Fruit fly (Drosophila melanogaster) whole organism, embryonic: ENCODE data around the gene gcm.

ENCODE experiments used
- ATbp ChIP-seq: fragments of 200-800 bp; sonication (Bioruptor generic); optimal IDR thresholded peaks from 2 replicates; lab custom pipeline; 2017; ENCODE audit warnings: missing biosample characterization, mild to moderate bottlenecking, missing genetic modification characterization, missing genetic modification reagents
- Atf-2 ChIP-seq: fragments of 200-800 bp; sonication (Bioruptor generic); optimal IDR thresholded peaks from 2 replicates; lab custom pipeline; 2016; ENCODE audit warnings: missing biosample characterization, missing genetic modification characterization
- CG10147 ChIP-seq: fragments of 200-800 bp; sonication (Bioruptor generic); optimal IDR thresholded peaks from 2 replicates; lab custom pipeline; 2019; ENCODE audit warnings: missing biosample characterization, mild to moderate bottlenecking, missing genetic modification characterization, moderate library complexity
- CG10209 ChIP-seq: fragments of 200-800 bp; sonication (Bioruptor generic); optimal IDR thresholded peaks from 3 replicates; lab custom pipeline; 2017; ENCODE audit warnings: missing biosample characterization, mild to moderate bottlenecking, missing genetic modification characterization, missing genetic modification reagents
- CG10654 ChIP-seq: fragments of 200-800 bp; sonication (Bioruptor generic); optimal IDR thresholded peaks from 2 replicates; lab custom pipeline; 2016; ENCODE audit warnings: missing biosample characterization, missing genetic modification characterization
- CG10979 ChIP-seq: fragments of 200-800 bp; sonication (Bioruptor generic); optimal IDR thresholded peaks from 2 replicates; lab custom pipeline; 2018; ENCODE audit warnings: missing biosample characterization, mild to moderate bottlenecking, missing genetic modification characterization, moderate library complexity
- CG11456 ChIP-seq: fragments of 200-800 bp; sonication (Bioruptor generic); IDR thresholded peaks from 3 replicates; pipeline ENCODE4 v1.3.6; 2022; ENCODE audit warnings: missing biosample characterization, missing genetic modification characterization
- CG15269 ChIP-seq: fragments of 200-800 bp; sonication (Bioruptor generic); optimal IDR thresholded peaks from 2 replicates; lab custom pipeline; 2018; ENCODE audit warnings: missing biosample characterization, mild to moderate bottlenecking, missing genetic modification characterization, moderate library complexity
- CG16815 ChIP-seq: fragments of 200-800 bp; sonication (Bioruptor generic); optimal IDR thresholded peaks from 3 replicates; lab custom pipeline; 2017; ENCODE audit warnings: missing biosample characterization, mild to moderate bottlenecking, missing genetic modification characterization
- CG17359 ChIP-seq: fragments of 200-800 bp; sonication (Bioruptor generic); optimal IDR thresholded peaks from 3 replicates; lab custom pipeline; 2018; ENCODE audit warnings: missing biosample characterization, mild to moderate bottlenecking, missing genetic modification characterization, moderate library complexity
- CG17361 ChIP-seq: fragments of 200-800 bp; sonication (Bioruptor generic); IDR thresholded peaks from 3 replicates; pipeline ENCODE4 v1.3.6; 2022; ENCODE audit warnings: missing biosample characterization, missing genetic modification characterization
- CG17912 ChIP-seq: fragments of 200-800 bp; sonication (Bioruptor generic); optimal IDR thresholded peaks from 2 replicates; lab custom pipeline; 2018; ENCODE audit warnings: missing biosample characterization, mild to moderate bottlenecking, missing genetic modification characterization
- CG2120 ChIP-seq: fragments of 200-800 bp; sonication (Bioruptor generic); optimal IDR thresholded peaks from 3 replicates; lab custom pipeline; 2016; ENCODE audit warnings: missing biosample characterization, missing genetic modification characterization
- CG3407 ChIP-seq: fragments of 200-800 bp; sonication (Bioruptor generic); optimal IDR thresholded peaks from 2 replicates; lab custom pipeline; 2018; ENCODE audit warnings: missing biosample characterization, mild to moderate bottlenecking, missing genetic modification characterization
- CG3838 ChIP-seq: fragments of 200-800 bp; sonication (Bioruptor generic); optimal IDR thresholded peaks from 3 replicates; lab custom pipeline; 2016; ENCODE audit warnings: missing biosample characterization, missing genetic modification characterization
- CG4360 ChIP-seq: fragments of 200-800 bp; sonication (Bioruptor generic); IDR thresholded peaks from 2 replicates; pipeline ENCODE4 v1.3.6; 2022; ENCODE audit warnings: missing biosample characterization, missing genetic modification characterization
- CG6689 ChIP-seq: fragments of 200-800 bp; sonication (Bioruptor generic); IDR thresholded peaks from 2 replicates; pipeline ENCODE4 v1.3.6; 2022; ENCODE audit warnings: missing biosample characterization, missing genetic modification characterization
- CG6854 ChIP-seq: fragments of 200-800 bp; sonication (Bioruptor generic); optimal IDR thresholded peaks from 3 replicates; lab custom pipeline; 2017; ENCODE audit warnings: missing biosample characterization, mild to moderate bottlenecking, missing genetic modification characterization
- CG7357 ChIP-seq: fragments of 200-800 bp; sonication (Bioruptor generic); IDR thresholded peaks from 3 replicates; pipeline ENCODE4 v1.3.6; 2022; ENCODE audit warnings: missing biosample characterization, missing genetic modification characterization
- CG8944 ChIP-seq: fragments of 200-800 bp; sonication (Bioruptor generic); optimal IDR thresholded peaks from 3 replicates; lab custom pipeline; 2016; ENCODE audit warnings: missing biosample characterization, missing genetic modification characterization
- CoRest ChIP-seq: fragments of 200-800 bp; sonication (Bioruptor generic); optimal IDR thresholded peaks from 3 replicates; lab custom pipeline; 2018; ENCODE audit warnings: missing biosample characterization, mild to moderate bottlenecking, missing genetic modification characterization, moderate library complexity
- Dad ChIP-seq: fragments of 200-800 bp; sonication (Bioruptor generic); optimal IDR thresholded peaks from 3 replicates; lab custom pipeline; 2016; ENCODE audit warnings: missing biosample characterization, missing genetic modification characterization
- Gug ChIP-seq: fragments of 200-800 bp; sonication (Bioruptor generic); IDR thresholded peaks from 4 replicates; pipeline ENCODE4 v1.3.6; 2022; ENCODE audit warnings: missing biosample characterization, missing genetic modification characterization
- HHEX ChIP-seq: fragments of 200-800 bp; sonication (Bioruptor generic); optimal IDR thresholded peaks from 3 replicates; lab custom pipeline; 2017; ENCODE audit warnings: missing biosample characterization, mild to moderate bottlenecking, missing genetic modification characterization, missing genetic modification reagents
- Hey ChIP-seq: fragments of 200-800 bp; sonication (Bioruptor generic); optimal IDR thresholded peaks from 3 replicates; lab custom pipeline; 2018; ENCODE audit warnings: missing biosample characterization, mild to moderate bottlenecking, missing genetic modification characterization
- Hr78 ChIP-seq, 2 experiments: fragments of 200-800 bp in 1 of 2; fragments of >200 bp in 1 of 2; sonication (Bioruptor generic) in 1 of 2; optimal IDR thresholded peaks; 2 replicates each; lab custom pipeline; 2017 to 2019; ENCODE audit warnings: missing biosample characterization in 2 of 2, missing genetic modification characterization in 2 of 2, mild to moderate bottlenecking in 1 of 2, moderate library complexity in 1 of 2
- Lim3 ChIP-seq: fragments of 200-800 bp; sonication (Bioruptor generic); IDR thresholded peaks from 2 replicates; pipeline ENCODE4 v1.3.6; 2022; ENCODE audit warnings: missing biosample characterization, missing genetic modification characterization
- Ptx1 ChIP-seq: fragments of 200-800 bp; sonication (Bioruptor generic); IDR thresholded peaks from 2 replicates; pipeline ENCODE4 v1.3.6; 2022; ENCODE audit warnings: missing biosample characterization, missing genetic modification characterization
- Side ChIP-seq: fragments of 200-800 bp; sonication (Bioruptor generic); optimal IDR thresholded peaks from 2 replicates; lab custom pipeline; 2016; ENCODE audit warnings: missing biosample characterization, missing genetic modification characterization
- Stat92E ChIP-seq, 3 experiments: fragments of >200 bp in 2 of 3; fragments of 200-800 bp in 1 of 3; sonication (Bioruptor generic) in 1 of 3; optimal IDR thresholded peaks; 2 replicates each; lab custom pipeline; 2017 to 2019; ENCODE audit warnings: missing biosample characterization in 3 of 3, missing genetic modification characterization in 3 of 3, mild to moderate bottlenecking in 1 of 3, moderate library complexity in 1 of 3
- Taf1 ChIP-seq: fragments of 200-800 bp; sonication (Bioruptor generic); IDR thresholded peaks from 2 replicates; pipeline ENCODE4 v1.3.6; 2022; ENCODE audit warnings: missing biosample characterization, missing genetic modification characterization
- ase ChIP-seq: fragments of 200-800 bp; sonication (Bioruptor generic); IDR thresholded peaks from 3 replicates; pipeline ENCODE4 v1.3.6; 2022; ENCODE audit warnings: missing biosample characterization, missing genetic modification characterization
- ems ChIP-seq: fragments of 200-800 bp; sonication (Bioruptor generic); optimal IDR thresholded peaks from 3 replicates; lab custom pipeline; 2016; ENCODE audit warnings: missing biosample characterization, missing genetic modification characterization
- h ChIP-seq: fragments of >200 bp; optimal IDR thresholded peaks from 2 replicates; lab custom pipeline; 2017
- kni ChIP-seq: fragments of 200-800 bp; sonication (Bioruptor generic); optimal IDR thresholded peaks from 3 replicates; lab custom pipeline; 2017; ENCODE audit warnings: mild to moderate bottlenecking, missing biosample characterization, missing genetic modification reagents, missing genetic modification characterization
- pita ChIP-seq: fragments of 200-800 bp; sonication (Bioruptor generic); optimal IDR thresholded peaks from 2 replicates; lab custom pipeline; 2017; ENCODE audit warnings: missing biosample characterization, mild to moderate bottlenecking, missing genetic modification characterization
- prd ChIP-seq, 3 experiments: fragments of >200 bp in 2 of 3; fragments of 200-800 bp in 1 of 3; sonication (Bioruptor generic) in 1 of 3; optimal IDR thresholded peaks in 2 of 3; IDR thresholded peaks in 1 of 3; 2 replicates in 2 of 3; 3 replicates in 1 of 3; pipeline versions ENCODE4 v1.3.6 to Lab custom; 2017 to 2022; ENCODE audit warnings: missing biosample characterization in 1 of 3, missing genetic modification characterization in 1 of 3
- repo ChIP-seq: fragments of 200-800 bp; sonication (Bioruptor generic); optimal IDR thresholded peaks from 2 replicates; lab custom pipeline; 2016; ENCODE audit warnings: missing biosample characterization, missing genetic modification characterization
- sd ChIP-seq: fragments of 200-800 bp; sonication (Bioruptor generic); optimal IDR thresholded peaks from 3 replicates; lab custom pipeline; 2018; ENCODE audit warnings: missing biosample characterization, mild to moderate bottlenecking, missing genetic modification characterization, moderate library complexity
- stwl ChIP-seq: fragments of 200-800 bp; sonication (Bioruptor generic); optimal IDR thresholded peaks from 3 replicates; lab custom pipeline; 2018; ENCODE audit warnings: missing biosample characterization, mild to moderate bottlenecking, missing genetic modification characterization, moderate library complexity
- tin ChIP-seq: fragments of 200-800 bp; sonication (Bioruptor generic); optimal IDR thresholded peaks from 3 replicates; lab custom pipeline; 2016; ENCODE audit warnings: missing biosample characterization, missing genetic modification characterization
- toy ChIP-seq: fragments of 200-800 bp; sonication (Bioruptor generic); IDR thresholded peaks from 2 replicates; pipeline ENCODE4 v1.3.6; 2022; ENCODE audit warnings: missing biosample characterization, missing genetic modification characterization
- trem ChIP-seq: fragments of 200-800 bp; optimal IDR thresholded peaks from 3 replicates; lab custom pipeline; 2019; ENCODE audit warnings: missing biosample characterization, mild to moderate bottlenecking, missing genetic modification characterization, moderate library complexity
- unc-4 ChIP-seq: fragments of 200-800 bp; sonication (Bioruptor generic); IDR thresholded peaks from 2 replicates; pipeline ENCODE4 v1.3.6; 2022; ENCODE audit warnings: missing biosample characterization, missing genetic modification characterization; ENCODE audit not compliant: partially characterized antibody
- vfl ChIP-seq: fragments of 200-800 bp; sonication (Bioruptor generic); optimal IDR thresholded peaks from 2 replicates; lab custom pipeline; 2016; ENCODE audit warnings: missing biosample characterization, missing genetic modification characterization
- z ChIP-seq: fragments of 200-800 bp; sonication (Bioruptor generic); IDR thresholded peaks from 3 replicates; pipeline ENCODE4 v1.3.6; 2022; ENCODE audit warnings: missing biosample characterization, missing genetic modification characterization
- zfh1 ChIP-seq: fragments of 200-800 bp; sonication (Bioruptor generic); IDR thresholded peaks from 3 replicates; pipeline ENCODE4 v1.3.6; 2022; ENCODE audit warnings: missing biosample characterization, missing genetic modification characterization
- zfh2 ChIP-seq: fragments of 200-800 bp; sonication (Bioruptor generic); optimal IDR thresholded peaks from 2 replicates; lab custom pipeline; 2016; ENCODE audit warnings: missing biosample characterization, missing genetic modification characterization

The gcm gene

DNA sequence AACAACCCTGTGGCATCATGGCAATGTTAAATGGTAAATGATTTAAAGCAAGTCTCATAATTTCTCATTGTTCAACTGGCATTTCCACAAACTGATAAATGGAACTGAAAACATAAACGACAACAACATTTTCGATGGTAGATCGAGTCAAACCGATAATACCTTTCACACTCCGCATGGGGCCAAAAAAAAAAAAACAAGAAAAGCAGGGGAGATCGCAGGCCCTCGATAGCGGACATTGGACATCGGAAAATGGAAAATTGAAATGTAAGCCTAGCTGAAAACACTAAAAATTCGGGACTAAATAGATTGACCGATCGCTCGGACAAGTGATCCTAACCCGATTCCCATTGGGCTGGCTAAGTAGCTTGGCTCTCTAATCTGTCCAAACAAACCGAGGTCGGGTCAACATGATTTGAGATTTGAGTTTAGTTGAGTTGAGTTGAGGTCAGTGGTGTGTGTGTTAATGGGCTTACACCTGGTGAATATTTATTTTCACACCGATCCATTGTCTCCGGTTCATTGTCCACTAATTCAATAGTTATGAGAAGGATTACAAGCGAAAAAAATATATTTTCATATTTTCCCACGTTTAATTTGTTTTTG, 2.7 kb upstream of the gcm start (continued):
- TF ChIP-seq ase (GFP tag; lab: Robert Waterston, UW) (no peak), tin (GFP tag; lab: Kevin White, UChicago) (no peak), CG10147 (GFP tag; lab: Kevin White, UChicago) (no peak), Taf1 (GFP tag; lab: Robert Waterston, UW) (no peak), Lim3 (GFP tag; lab: Robert Waterston, UW) (no peak), CG3407 (GFP tag; lab: Kevin White, UChicago) (no peak), CG2120 (GFP tag; lab: Kevin White, UChicago) (no peak), CG17359 (no peak), toy (no peak), CG10979 (tag; lab: Kevin White, UChicago) (no peak), vfl (GFP tag; lab: Kevin White, UChicago) (no peak), ems (GFP tag; lab: Kevin White, UChicago) (no peak), h (no peak), Side (GFP tag; lab: Kevin White, UChicago) (no peak), CG4360 (GFP tag; lab: Robert Waterston, UW) (peak; percentile 70)

DNA sequence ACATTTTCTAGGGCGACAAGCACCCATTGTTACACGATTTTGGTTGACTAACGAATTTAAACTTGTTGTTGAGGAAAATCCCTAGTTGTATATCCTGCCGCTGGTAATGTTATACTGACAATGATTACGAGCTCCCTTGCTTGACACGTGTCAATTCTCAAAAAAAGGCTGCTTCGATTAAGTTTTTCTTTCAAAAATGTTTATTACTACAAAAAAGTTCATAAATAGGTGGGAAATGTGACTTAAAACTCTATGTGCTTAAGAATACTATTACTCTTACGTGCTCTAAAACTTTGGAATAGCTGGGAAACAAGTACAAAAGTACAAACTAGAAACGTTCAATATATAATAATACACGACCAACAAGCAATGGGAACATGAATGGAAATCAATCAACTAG, 2.0 kb downstream of the gcm start, which contains the start of gene CG31709:
Gene CG31709, minus strand, starts transcription at position 101 of the 400 bp plus-strand sequence.
- TF ChIP-seq CG15269 (tag; lab: Kevin White, UChicago) (no peak), Hr78 (GFP tag; optimal IDR thresholded peaks at IDR 0.05; lab: Kevin White, UChicago) (no peak), Gug (GFP tag; lab: Robert Waterston, UW) (no peak), Hey (tag; lab: Kevin White, UChicago) (no peak), unc-4 (GFP tag; lab: Robert Waterston, UW) (no peak), Dad (GFP tag; lab: Kevin White, UChicago) (no peak), CG16815 (no peak), repo (GFP tag; lab: Kevin White, UChicago) (no peak), CG6689 (no peak), CG11456 (no peak), ATbp (GFP tag; lab: Kevin White, UChicago) (no peak), Atf-2 (no peak), CG10209 (GFP tag; lab: Kevin White, UChicago) (no peak), stwl (no peak), sd (tag; lab: Kevin White, UChicago) (no peak), kni (GFP tag; lab: Kevin White, UChicago) (no peak), CG17361 (GFP tag; lab: Robert Waterston, UW) (no peak), z (GFP tag; lab: Robert Waterston, UW) (no peak), CoRest (tag; lab: Kevin White, UChicago) (no peak), CG10654 (GFP tag; lab: Kevin White, UChicago) (no peak)

DNA sequence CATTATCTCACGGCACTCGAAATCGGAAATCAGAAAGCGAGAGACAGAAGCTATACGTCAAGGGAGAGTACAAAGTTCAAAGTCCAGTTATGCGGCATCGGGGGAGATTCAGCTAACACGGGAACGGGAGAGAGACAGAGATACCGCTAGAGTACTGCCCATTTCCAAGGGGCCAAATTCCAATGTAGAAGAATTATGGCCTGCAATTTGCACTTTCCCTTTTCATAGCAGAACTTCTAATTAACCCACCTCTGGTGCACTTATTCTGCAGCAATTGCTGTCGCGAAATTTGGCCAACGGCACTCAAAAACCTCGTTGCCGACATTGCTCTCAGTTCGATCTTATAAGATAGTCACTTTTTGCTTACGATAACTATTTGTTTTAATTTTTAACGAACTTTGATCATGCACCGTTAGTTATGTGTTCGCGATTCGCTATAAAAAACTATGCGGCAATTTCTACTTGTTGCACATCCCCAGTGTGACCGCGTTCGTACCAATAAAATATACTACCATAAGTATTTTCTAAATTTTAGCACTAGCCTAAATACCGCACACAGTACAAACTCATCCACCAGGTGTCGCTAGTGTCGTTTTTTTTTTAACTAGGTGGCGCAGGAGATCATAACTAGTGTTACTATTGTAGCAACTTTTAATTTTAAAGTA, 5.1 kb downstream of the gcm start, which contains the start of gene Mtpalpha:
Gene Mtpalpha, minus strand, starts transcription at position 501 of the 665 bp plus-strand sequence.
- TF ChIP-seq prd (optimal IDR thresholded peaks at IDR 0.05; lab: Kevin White, UChicago) (no peak), prd (GFP tag; IDR thresholded peaks at IDR 0.05; lab: Robert Waterston, UW) (peak; percentile 16; the same call in 1 of the 3 replicates), CG17912 (peak; percentile 37), HHEX (GFP tag; lab: Kevin White, UChicago) (peak; percentile 31), CG3838 (GFP tag; lab: Kevin White, UChicago) (peak; percentile 84), zfh2 (GFP tag; lab: Kevin White, UChicago) (peak; percentile 9), zfh1 (GFP tag; lab: Robert Waterston, UW) (no peak), pita (GFP tag; lab: Kevin White, UChicago) (peak; percentile 29), CG8944 (GFP tag; lab: Kevin White, UChicago) (peak; percentile 4), trem (tag; lab: Kevin White, UChicago) (peak; percentile 6), CG7357 (GFP tag; lab: Robert Waterston, UW) (no peak), Stat92E (GFP tag; optimal IDR thresholded peaks at IDR 0.05; lab: Kevin White, UChicago) (peak in 1 of 3 experiments; percentile 40), Ptx1 (GFP tag; lab: Robert Waterston, UW) (peak; percentile 52), CG6854 (GFP tag; lab: Kevin White, UChicago) (peak; percentile 35)
